Worm (Caenorhabditis elegans): ENCODE results near the gene math-6.
A peak's percentile ranks its signal among the peaks of the same experiment; 100 is the strongest.
"Not testable (repeated sequence)": the region's sequence is repeated elsewhere in the genome, so short reads cannot be mapped to it uniquely, and the experiment has no call there.

math-6 gene

DNA sequence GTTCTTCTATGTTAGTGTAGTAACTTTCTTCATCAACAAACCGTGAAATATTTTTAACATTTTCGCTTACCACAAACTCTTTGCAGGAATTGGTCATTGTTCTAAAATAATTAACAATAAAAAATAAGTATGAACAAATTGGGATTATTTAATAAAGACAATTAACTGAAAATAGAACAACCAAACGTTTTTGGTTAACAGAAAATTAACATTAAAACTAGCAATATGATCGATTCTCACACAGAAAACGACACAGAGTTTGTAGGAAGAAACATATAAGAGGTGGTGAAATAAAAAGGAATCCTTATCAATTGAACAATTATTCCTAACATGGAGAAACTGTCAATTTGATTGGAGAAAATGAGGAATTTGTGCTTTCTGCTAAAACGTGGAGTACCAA is 5.9 kb downstream of the math-6 start, which contains the start of gene math-16:
Gene math-16 (minus strand): TSS at position 101 of the 400 bp plus-strand sequence.
- TF ChIP-seq ztf-16 (tag; optimal IDR thresholded peaks at IDR 0.05) = no peak

DNA sequence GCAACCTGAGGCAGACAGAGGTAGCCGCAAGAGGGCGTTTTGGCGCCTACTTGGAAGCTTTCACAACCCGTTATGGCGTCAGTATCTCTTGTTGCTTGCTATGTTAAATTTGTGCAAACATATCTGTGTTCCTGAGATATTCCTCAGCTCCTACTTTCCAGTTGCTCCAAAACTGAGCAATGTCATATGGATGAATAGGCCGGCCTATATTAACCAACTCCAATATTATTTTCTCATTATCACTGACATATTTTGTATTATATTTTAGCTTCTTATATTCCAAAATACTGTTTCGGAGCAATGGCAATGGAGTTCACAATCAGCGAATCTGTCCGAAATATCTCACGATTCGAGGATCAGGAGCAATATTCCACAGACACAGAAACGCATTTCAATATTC is 8.9 kb downstream of the math-6 start, which contains the start of gene math-13:
Gene math-13 (plus strand): TSS at position 301 of the 400 bp plus-strand sequence.
- TF ChIP-seq C38D4.7 (GFP tag; optimal IDR thresholded peaks at IDR 0.05) (no peak), pax-1 (tag; optimal IDR thresholded peaks at IDR 0.05) (no peak), ceh-22 (tag; optimal IDR thresholded peaks at IDR 0.05) (no peak), pag-3 (tag; optimal IDR thresholded peaks at IDR 0.05; ENCODE audit: borderline replicate concordance) (no peak)

DNA sequence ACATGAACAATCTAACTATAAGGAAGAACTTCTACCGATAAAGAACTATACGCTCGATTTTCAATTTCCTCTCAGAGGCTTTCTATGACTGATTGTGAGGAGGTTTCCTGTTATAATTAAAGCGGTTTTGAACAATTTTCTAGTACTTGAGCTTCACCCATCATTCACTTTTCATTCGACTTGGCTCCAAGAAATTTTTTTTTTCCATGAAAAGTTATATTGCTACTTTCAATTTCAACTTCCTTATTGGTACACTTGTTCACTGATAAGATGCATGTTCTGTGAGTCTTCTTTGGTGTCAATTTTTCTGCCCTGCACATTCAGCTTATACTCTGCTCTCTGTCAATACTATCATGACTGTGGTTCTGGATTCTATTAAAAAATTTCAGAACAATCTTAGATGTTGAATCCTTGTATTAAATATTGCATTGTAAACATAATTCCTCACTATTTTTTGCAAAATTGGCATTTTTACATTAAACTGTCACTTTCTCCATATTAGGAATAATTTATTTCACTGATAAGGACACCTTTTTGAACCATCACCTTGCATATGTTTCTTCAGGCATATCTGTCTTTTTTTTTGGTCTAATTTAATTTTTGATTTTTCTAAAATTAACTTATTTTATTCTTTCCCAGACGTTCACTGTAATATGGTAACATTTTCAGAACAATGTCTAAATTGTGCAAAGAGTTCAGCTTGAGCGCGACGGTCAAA is 13.5 kb downstream of the math-6 start, which contains the start of gene math-10:
Gene math-10 (plus strand): TSS at position 668 of the 718 bp plus-strand sequence.
- TF ChIP-seq ref-2 (tag; optimal IDR thresholded peaks at IDR 0.05) (no peak), eyg-1 (tag; optimal IDR thresholded peaks at IDR 0.05) (no peak), nfya-1 (tag; optimal IDR thresholded peaks at IDR 0.05) (no peak), zip-5 (tag; optimal IDR thresholded peaks at IDR 0.05) (no peak), ama-1 (optimal IDR thresholded peaks at IDR 0.05) (no peak), K09A11.1 (tag; optimal IDR thresholded peaks at IDR 0.05; ENCODE audit: insufficient read depth) (no peak), hlh-8 (tag; optimal IDR thresholded peaks at IDR 0.05) (no peak), nhr-11 (tag; optimal IDR thresholded peaks at IDR 0.05) (no peak), pha-4 (tag; optimal IDR thresholded peaks at IDR 0.05) (no peak), elt-4 (tag; optimal IDR thresholded peaks at IDR 0.05) (no peak)

DNA sequence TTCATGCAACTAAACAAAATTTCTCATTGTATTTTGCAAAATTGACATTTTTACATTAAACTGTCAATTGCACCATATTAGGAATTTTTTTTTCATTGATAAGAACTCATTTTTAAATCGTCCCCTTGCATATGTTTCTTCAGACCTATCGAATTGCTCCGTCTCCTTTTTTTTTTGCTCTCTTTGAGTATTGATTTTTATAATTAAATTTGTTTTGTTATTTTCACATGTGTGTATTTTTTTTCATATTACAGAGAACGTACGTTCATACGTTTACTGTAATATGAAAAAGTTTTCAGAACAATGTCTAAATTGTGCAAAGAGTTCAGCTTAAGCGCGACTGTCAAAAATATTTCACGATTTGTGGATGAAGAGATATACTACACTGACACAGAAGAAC is 15.4 kb downstream of the math-6 start, which contains the start of gene math-14:
Gene math-14 (plus strand): TSS at position 301 of the 400 bp plus-strand sequence.
- TF ChIP-seq ceh-24 (tag; optimal IDR thresholded peaks at IDR 0.05) (no peak), F13H6.1 (tag; optimal IDR thresholded peaks at IDR 0.05) (no peak), ceh-45 (GFP tag; IDR thresholded peaks at IDR 0.05) (no peak), unc-55 (GFP tag; optimal IDR thresholded peaks at IDR 0.05) (no peak), ceh-14 (tag; optimal IDR thresholded peaks at IDR 0.05) (no peak), elt-2 (tag; optimal IDR thresholded peaks at IDR 0.05) (no peak), dve-1 (tag; optimal IDR thresholded peaks at IDR 0.05) (no peak), K09A11.1 (tag; optimal IDR thresholded peaks at IDR 0.05; ENCODE audit: insufficient read depth) (no peak), ceh-48 (tag; optimal IDR thresholded peaks at IDR 0.05) (no peak), Y22D7AL.16 (tag; optimal IDR thresholded peaks at IDR 0.05) (no peak), npax-4 (tag; optimal IDR thresholded peaks at IDR 0.05) (no peak), fkh-10 (GFP tag; optimal IDR thresholded peaks at IDR 0.05) (no peak)

ce11 chrII:1865683-1866431 is 18.7 kb downstream of the math-6 start, which contains the start of gene math-15:
math-15 (plus strand) TSS chrII:1866381.
- TF ChIP-seq ceh-6 (GFP tag; optimal IDR thresholded peaks at IDR 0.05) (no peak), elt-2 (tag; optimal IDR thresholded peaks at IDR 0.05) (peak; percentile 27)

DNA sequence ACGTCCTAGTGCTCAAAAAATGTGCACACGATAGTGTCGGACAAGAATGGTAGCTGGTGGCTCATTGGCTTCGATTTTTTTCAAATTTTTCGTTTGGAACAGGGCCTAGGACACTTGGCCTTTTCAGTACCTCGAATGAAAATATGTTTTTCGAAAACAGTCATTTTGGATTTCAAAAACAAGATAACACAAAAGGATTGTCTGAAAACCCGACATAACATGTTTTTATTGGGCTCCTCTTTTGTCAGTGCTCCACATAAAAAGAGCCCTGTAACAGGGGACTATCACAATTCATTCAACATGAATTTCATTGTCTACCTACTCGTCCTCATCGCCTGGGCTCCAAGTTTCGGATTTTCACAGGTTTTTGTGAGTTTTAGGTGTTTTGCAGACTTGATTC is 20.3 kb downstream of the math-6 start, which contains the start of gene C16C4.17:
Gene C16C4.17 (plus strand): TSS at position 301 of the 400 bp plus-strand sequence.
- no peak for TF ChIP-seq fax-1 (tag; optimal IDR thresholded peaks at IDR 0.05)

DNA sequence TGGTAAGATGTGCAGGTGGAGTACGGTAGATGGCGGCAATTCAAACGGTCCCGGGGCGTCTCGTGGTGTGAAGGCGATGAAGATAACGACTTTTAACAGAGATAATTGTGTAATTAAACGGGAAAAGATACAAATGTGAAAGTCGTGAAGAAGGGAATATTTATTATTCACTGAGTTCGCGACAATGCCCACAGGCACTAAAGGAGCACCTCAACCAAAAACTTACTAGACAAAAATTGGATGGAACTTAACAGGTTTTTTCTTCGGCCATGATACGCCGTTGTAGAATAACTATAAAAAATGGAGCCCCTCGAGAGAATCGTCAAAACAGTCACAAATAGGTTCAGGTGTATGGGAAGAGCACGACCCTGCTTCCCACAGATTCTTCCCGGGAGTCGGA is 22.2 kb downstream of the math-6 start, which contains the start of gene fbxb-98:
Gene fbxb-98 (plus strand): TSS at position 301 of the 400 bp plus-strand sequence.
- not testable (repeated sequence) for TF ChIP-seq elt-2 (tag; optimal IDR thresholded peaks at IDR 0.05); hlh-13 (GFP tag; optimal IDR thresholded peaks at IDR 0.05); tbx-2 (tag; optimal IDR thresholded peaks at IDR 0.05)
